Fruit fly (Drosophila melanogaster) whole organism, embryonic: ENCODE measurements around the gene Hs2st.

Experiments used
- Ada2b ChIP-seq: fragments of 200-800 bp; sonication (Bioruptor generic); IDR thresholded peaks from 2 replicates; pipeline ENCODE4 v1.3.6; 2022; ENCODE audit warnings: missing biosample characterization, missing genetic modification characterization
- Antp ChIP-seq: fragments of 200-800 bp; sonication (Bioruptor generic); optimal IDR thresholded peaks from 3 replicates; lab custom pipeline; 2016; ENCODE audit warnings: missing biosample characterization, missing genetic modification characterization
- Awh ChIP-seq: fragments of 200-800 bp; sonication (Bioruptor generic); IDR thresholded peaks from 2 replicates; pipeline ENCODE4, ENCODE4 v1.3.6; 2022; ENCODE audit warnings: missing biosample characterization, missing genetic modification characterization
- CG10543 ChIP-seq: fragments of 200-800 bp; sonication (Bioruptor generic); optimal IDR thresholded peaks from 3 replicates; lab custom pipeline; 2017; ENCODE audit warnings: missing biosample characterization, mild to moderate bottlenecking, missing genetic modification characterization, moderate library complexity
- CG11696 ChIP-seq: fragments of 200-800 bp; sonication (Bioruptor generic); IDR thresholded peaks from 2 replicates; pipeline ENCODE4 v1.3.6; 2022; ENCODE audit warnings: missing biosample characterization, missing genetic modification characterization
- CG14860 ChIP-seq: fragments of 200-800 bp; sonication (Bioruptor generic); IDR thresholded peaks from 3 replicates; pipeline ENCODE4 v1.3.6; 2022; ENCODE audit warnings: missing biosample characterization, missing genetic modification characterization; ENCODE audit not compliant: partially characterized antibody
- CG14965 ChIP-seq: fragments of 200-800 bp; sonication (Bioruptor generic); optimal IDR thresholded peaks from 2 replicates; lab custom pipeline; 2016; ENCODE audit warnings: missing biosample characterization, missing genetic modification characterization, borderline replicate concordance
- CG18764 ChIP-seq: fragments of 200-800 bp; sonication (Bioruptor generic); optimal IDR thresholded peaks from 3 replicates; lab custom pipeline; 2016; ENCODE audit warnings: missing biosample characterization, missing genetic modification characterization
- CG31224 ChIP-seq: fragments of 200-800 bp; sonication (Bioruptor generic); IDR thresholded peaks from 2 replicates; pipeline ENCODE4 v1.3.6; 2022; ENCODE audit warnings: missing biosample characterization, missing genetic modification characterization
- CG31441 ChIP-seq: fragments of 200-800 bp; sonication (Bioruptor generic); IDR thresholded peaks from 2 replicates; pipeline ENCODE4 v1.3.6; 2022; ENCODE audit warnings: missing biosample characterization, missing genetic modification characterization
- CG32767 ChIP-seq: fragments of 200-800 bp; sonication (Bioruptor generic); IDR thresholded peaks from 2 replicates; pipeline ENCODE4 v1.3.6; 2022; ENCODE audit warnings: missing biosample characterization, missing genetic modification characterization
- CG4707 ChIP-seq: fragments of 200-800 bp; sonication (Bioruptor generic); optimal IDR thresholded peaks from 2 replicates; lab custom pipeline; 2018; ENCODE audit warnings: missing biosample characterization, mild to moderate bottlenecking, missing genetic modification characterization, moderate library complexity
- CG6791 ChIP-seq: fragments of 200-800 bp; sonication (Bioruptor generic); IDR thresholded peaks from 3 replicates; pipeline ENCODE4 v1.3.6; 2022; ENCODE audit warnings: missing biosample characterization, missing genetic modification characterization; ENCODE audit not compliant: partially characterized antibody
- CG7928 ChIP-seq: fragments of 200-800 bp; sonication (Bioruptor generic); optimal IDR thresholded peaks from 2 replicates; lab custom pipeline; 2017; ENCODE audit warnings: missing biosample characterization, mild to moderate bottlenecking, missing genetic modification characterization
- CG7987 ChIP-seq: fragments of 200-800 bp; sonication (Bioruptor generic); optimal IDR thresholded peaks from 2 replicates; lab custom pipeline; 2018; ENCODE audit warnings: missing biosample characterization, mild to moderate bottlenecking, missing genetic modification characterization, moderate library complexity
- CG9727 ChIP-seq: fragments of 200-800 bp; sonication (Bioruptor generic); optimal IDR thresholded peaks from 3 replicates; lab custom pipeline; 2017; ENCODE audit warnings: missing biosample characterization, mild to moderate bottlenecking, missing genetic modification characterization
- CTCF ChIP-seq: fragments of 200-800 bp; sonication (Bioruptor generic); optimal IDR thresholded peaks from 2 replicates; lab custom pipeline; 2017; ENCODE audit warnings: missing biosample characterization, mild to moderate bottlenecking, missing genetic modification characterization, moderate library complexity
- D19A ChIP-seq: fragments of 200-800 bp; optimal IDR thresholded peaks from 3 replicates; lab custom pipeline; 2019; ENCODE audit warnings: missing biosample characterization, mild to moderate bottlenecking, missing genetic modification characterization, moderate library complexity
- Dad ChIP-seq: fragments of 200-800 bp; sonication (Bioruptor generic); optimal IDR thresholded peaks from 3 replicates; lab custom pipeline; 2016; ENCODE audit warnings: missing biosample characterization, missing genetic modification characterization
- Dfd ChIP-seq, 2 experiments: fragments of >200 bp; optimal IDR thresholded peaks; 2 replicates each; lab custom pipeline; 2017; ENCODE audit warnings: missing biosample characterization in 2 of 2, missing genetic modification characterization in 2 of 2
- Mes4 ChIP-seq: fragments of 200-800 bp; sonication (Bioruptor generic); optimal IDR thresholded peaks from 2 replicates; lab custom pipeline; 2016; ENCODE audit warnings: missing biosample characterization, missing genetic modification characterization
- Oaz ChIP-seq: fragments of 200-800 bp; sonication (Bioruptor generic); IDR thresholded peaks from 2 replicates; pipeline ENCODE4 v1.3.6; 2022; ENCODE audit warnings: missing biosample characterization, missing genetic modification characterization
- Opbp ChIP-seq: fragments of 200-800 bp; sonication (Bioruptor generic); IDR thresholded peaks from 3 replicates; pipeline ENCODE4 v1.3.6; 2022; ENCODE audit warnings: missing biosample characterization, missing genetic modification characterization; ENCODE audit not compliant: partially characterized antibody
- Pdp1 ChIP-seq, 2 experiments: fragments of 200-800 bp; sonication (Bioruptor generic); optimal IDR thresholded peaks; 3 replicates each; lab custom pipeline; 2016; ENCODE audit warnings: missing biosample characterization in 2 of 2, missing genetic modification characterization in 2 of 2, mild to moderate bottlenecking in 1 of 2, moderate library complexity in 1 of 2
- Scr ChIP-seq: fragments of 200-800 bp; sonication (Bioruptor generic); IDR thresholded peaks from 2 replicates; pipeline ENCODE4 v1.3.6; 2022; ENCODE audit warnings: missing biosample characterization, missing genetic modification characterization; ENCODE audit not compliant: partially characterized antibody
- Sry-δ ChIP-seq: fragments of 200-800 bp; sonication (Bioruptor generic); optimal IDR thresholded peaks from 2 replicates; lab custom pipeline; 2016; ENCODE audit warnings: missing biosample characterization, missing genetic modification characterization
- TFAM ChIP-seq: fragments of 200-800 bp; sonication (Bioruptor generic); optimal IDR thresholded peaks from 2 replicates; lab custom pipeline; 2017; ENCODE audit warnings: missing biosample characterization, missing genetic modification characterization, inconsistent platforms
- Taf1 ChIP-seq: fragments of 200-800 bp; sonication (Bioruptor generic); IDR thresholded peaks from 2 replicates; pipeline ENCODE4 v1.3.6; 2022; ENCODE audit warnings: missing biosample characterization, missing genetic modification characterization
- bowl ChIP-seq: fragments of 200-800 bp; sonication (Bioruptor generic); IDR thresholded peaks from 2 replicates; pipeline ENCODE4 v1.3.6; 2022; ENCODE audit warnings: missing biosample characterization, missing genetic modification characterization
- cato ChIP-seq: fragments of 200-800 bp; sonication (Bioruptor generic); optimal IDR thresholded peaks from 2 replicates; lab custom pipeline; 2016; ENCODE audit warnings: missing biosample characterization, missing genetic modification characterization, borderline replicate concordance
- chif ChIP-seq, 2 experiments: fragments of 200-800 bp; sonication (Bioruptor generic); optimal IDR thresholded peaks; 3 replicates each; lab custom pipeline; 2016; ENCODE audit warnings: missing biosample characterization in 2 of 2, missing genetic modification characterization in 2 of 2
- cwo ChIP-seq: fragments of 200-800 bp; sonication (Bioruptor generic); optimal IDR thresholded peaks from 3 replicates; lab custom pipeline; 2017; ENCODE audit warnings: missing biosample characterization, missing genetic modification characterization, mild to moderate bottlenecking, moderate library complexity, missing genetic modification reagents
- dan ChIP-seq: fragments of 200-800 bp; sonication (Bioruptor generic); IDR thresholded peaks from 2 replicates; pipeline ENCODE4 v1.3.6; 2022; ENCODE audit warnings: missing biosample characterization, missing genetic modification characterization
- dimm ChIP-seq: fragments of 200-800 bp; sonication (Bioruptor generic); IDR thresholded peaks from 2 replicates; pipeline ENCODE4 v1.3.6; 2022; ENCODE audit warnings: missing biosample characterization, missing genetic modification characterization
- dm ChIP-seq: fragments of 200-800 bp; sonication (Bioruptor generic); optimal IDR thresholded peaks from 3 replicates; lab custom pipeline; 2016; ENCODE audit warnings: missing biosample characterization, missing genetic modification characterization
- emc ChIP-seq: fragments of 200-800 bp; sonication (Bioruptor generic); optimal IDR thresholded peaks from 2 replicates; lab custom pipeline; 2016; ENCODE audit warnings: missing biosample characterization, missing genetic modification characterization
- fd3F ChIP-seq: fragments of 200-800 bp; sonication (Bioruptor generic); optimal IDR thresholded peaks from 2 replicates; lab custom pipeline; 2018; ENCODE audit warnings: missing biosample characterization, mild to moderate bottlenecking, missing genetic modification characterization, moderate library complexity
- gfzf ChIP-seq: fragments of 200-800 bp; sonication (Bioruptor generic); optimal IDR thresholded peaks from 2 replicates; lab custom pipeline; 2016; ENCODE audit warnings: missing biosample characterization, mild to moderate bottlenecking, missing genetic modification characterization, moderate library complexity
- hb ChIP-seq: fragments of 200-800 bp; sonication (Bioruptor generic); IDR thresholded peaks from 3 replicates; pipeline ENCODE4 v1.3.6; 2022; ENCODE audit warnings: missing biosample characterization, missing genetic modification characterization; ENCODE audit not compliant: partially characterized antibody
- insv ChIP-seq, 2 experiments: fragments of 200-800 bp; sonication (Bioruptor generic); optimal IDR thresholded peaks; 3 replicates each; lab custom pipeline; 2016 to 2018; ENCODE audit warnings: missing biosample characterization in 2 of 2, missing genetic modification characterization in 2 of 2
- kni ChIP-seq: fragments of 200-800 bp; sonication (Bioruptor generic); optimal IDR thresholded peaks from 3 replicates; lab custom pipeline; 2017; ENCODE audit warnings: mild to moderate bottlenecking, missing biosample characterization, missing genetic modification reagents, missing genetic modification characterization
- pan ChIP-seq, 4 experiments: fragments of >200 bp in 3 of 4; fragments of 200-800 bp in 1 of 4; sonication (Bioruptor generic) in 1 of 4; optimal IDR thresholded peaks in 3 of 4; IDR thresholded peaks in 1 of 4; 2 replicates each; pipeline versions ENCODE4 v1.3.6 to Lab custom; 2017 to 2022; ENCODE audit warnings: missing biosample characterization in 2 of 4, missing genetic modification characterization in 2 of 4, mixed read lengths in 1 of 4
- psq ChIP-seq: fragments of 200-800 bp; sonication (Bioruptor generic); optimal IDR thresholded peaks from 2 replicates; lab custom pipeline; 2017; ENCODE audit warnings: missing biosample characterization, missing genetic modification characterization
- repo ChIP-seq: fragments of 200-800 bp; sonication (Bioruptor generic); optimal IDR thresholded peaks from 2 replicates; lab custom pipeline; 2016; ENCODE audit warnings: missing biosample characterization, missing genetic modification characterization
- row ChIP-seq: fragments of 200-800 bp; sonication (Bioruptor generic); IDR thresholded peaks from 3 replicates; pipeline ENCODE4 v1.3.6; 2022; ENCODE audit warnings: missing biosample characterization, missing genetic modification characterization
- seq ChIP-seq: fragments of 200-800 bp; sonication (Bioruptor generic); IDR thresholded peaks from 2 replicates; pipeline ENCODE4 v1.3.6; 2022; ENCODE audit warnings: missing biosample characterization, missing genetic modification characterization
- shn ChIP-seq: fragments of 200-800 bp; sonication (Bioruptor generic); optimal IDR thresholded peaks from 3 replicates; lab custom pipeline; 2016; ENCODE audit warnings: missing biosample characterization, missing genetic modification characterization
- sim ChIP-seq: fragments of 200-800 bp; sonication (Bioruptor generic); IDR thresholded peaks from 2 replicates; pipeline ENCODE4 v1.3.6; 2022; ENCODE audit warnings: missing biosample characterization, missing genetic modification characterization
- sisA ChIP-seq: fragments of 200-800 bp; sonication (Bioruptor generic); IDR thresholded peaks from 2 replicates; pipeline ENCODE4 v1.3.6; 2022; ENCODE audit warnings: missing biosample characterization, missing genetic modification characterization
- unpg ChIP-seq: fragments of 200-800 bp; sonication (Bioruptor generic); optimal IDR thresholded peaks from 3 replicates; lab custom pipeline; 2018; ENCODE audit warnings: missing biosample characterization, mild to moderate bottlenecking, missing genetic modification characterization, moderate library complexity
- zen2 ChIP-seq: fragments of 200-800 bp; sonication (Bioruptor generic); IDR thresholded peaks from 3 replicates; pipeline ENCODE4 v1.3.6; 2022; ENCODE audit warnings: missing biosample characterization, missing genetic modification characterization; ENCODE audit not compliant: partially characterized antibody

Hs2st gene

DNA sequence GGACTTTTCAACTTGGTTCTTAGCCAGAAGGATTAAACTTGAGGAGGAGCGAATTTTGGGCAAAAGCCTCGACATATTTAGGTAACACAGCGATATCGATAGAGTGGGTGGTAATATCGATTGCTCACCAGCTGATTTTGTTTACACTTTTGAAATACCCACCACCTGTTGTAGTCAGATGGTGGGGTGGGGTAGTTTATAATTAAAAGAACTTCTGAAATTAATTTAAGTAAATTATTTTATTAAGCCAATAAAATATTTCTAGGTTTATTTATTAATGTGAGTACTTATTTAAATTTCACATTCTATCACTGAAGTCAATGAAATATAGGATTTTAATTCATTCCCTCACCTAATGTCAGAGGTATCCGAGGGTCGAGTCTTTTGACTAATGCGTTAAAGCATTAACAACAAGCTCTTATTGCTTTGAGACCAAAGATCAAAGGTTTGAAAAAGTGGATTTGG, 45.5 kb upstream of the Hs2st start, which contains the start of the genes CG10194 and CG18094 (continued):
- TF ChIP-seq Dad (GFP tag; lab: Kevin White, UChicago) (no peak), zen2 (GFP tag; lab: Robert Waterston, UW) (peak; percentile 72), CG18764 (GFP tag; lab: Kevin White, UChicago) (no peak), Dfd (GFP tag; optimal IDR thresholded peaks at IDR 0.05; lab: Kevin White, UChicago) (no peak), Pdp1 (GFP tag; optimal IDR thresholded peaks at IDR 0.05; lab: Kevin White, UChicago) (peak; percentile 2 to 81), sisA (no peak), Mes4 (GFP tag; lab: Kevin White, UChicago) (no peak), CG6791 (peak; percentile 64; the same call in 2 of the 3 replicates), row (GFP tag; lab: Robert Waterston, UW) (peak; percentile 92), CG11696 (GFP tag; lab: Robert Waterston, UW) (no peak), D19A (peak; percentile 41), dan (GFP tag; lab: Robert Waterston, UW) (no peak), CG4707 (GFP tag; lab: Kevin White, UChicago) (no peak), Oaz (no peak), shn (GFP tag; lab: Kevin White, UChicago) (no peak), repo (GFP tag; lab: Kevin White, UChicago) (no peak), psq (GFP tag; lab: Kevin White, UChicago) (no peak), fd3F (GFP tag; lab: Kevin White, UChicago) (no peak), CG32767 (no peak), Taf1 (GFP tag; lab: Robert Waterston, UW) (no peak), kni (no peak), Sry-δ (GFP tag; lab: Kevin White, UChicago) (peak; percentile 62), hb (GFP tag; lab: Robert Waterston, UW) (no peak), dm (GFP tag; lab: Kevin White, UChicago) (no peak), seq (GFP tag; lab: Robert Waterston, UW) (peak; percentile 55; the same call in 1 of the 2 replicates), bowl (no peak), CG9727 (peak; percentile 38), Opbp (GFP tag; lab: Robert Waterston, UW) (no peak), Scr (peak; percentile 47; the same call in 1 of the 2 replicates), pan (optimal IDR thresholded peaks at IDR 0.05; lab: Kevin White, UChicago) (no peak), pan (GFP tag; optimal IDR thresholded peaks at IDR 0.05 in 1 of 2, IDR thresholded peaks at IDR 0.05 in 1 of 2) (peak in 1 of 2 experiments; percentile 17), CG14860 (GFP tag; lab: Robert Waterston, UW) (peak; percentile 47; the same call in 1 of the 3 replicates), unpg (GFP tag; lab: Kevin White, UChicago) (no peak), insv (GFP tag; optimal IDR thresholded peaks at IDR 0.05; lab: Kevin White, UChicago) (no peak), cwo (GFP tag; lab: Kevin White, UChicago) (no peak), gfzf (GFP tag; lab: Kevin White, UChicago) (no peak), dimm (GFP tag; lab: Robert Waterston, UW) (no peak), chif (GFP tag; optimal IDR thresholded peaks at IDR 0.05; lab: Kevin White, UChicago) (no peak), CG7987 (no peak), CTCF (GFP tag; lab: Kevin White, UChicago) (no peak), CG31441 (GFP tag; lab: Robert Waterston, UW) (no peak), cato (GFP tag; lab: Kevin White, UChicago) (no peak), Ada2b (GFP tag; lab: Robert Waterston, UW) (peak; percentile 12; the same call in 1 of the 2 replicates), sim (GFP tag; lab: Robert Waterston, UW) (no peak), emc (GFP tag; lab: Kevin White, UChicago) (no peak), CG7928 (no peak), TFAM (no peak), Antp (GFP tag; lab: Kevin White, UChicago) (no peak), Awh (GFP tag; lab: Robert Waterston, UW) (no peak), CG14965 (no peak), CG10543 (GFP tag; lab: Kevin White, UChicago) (no peak), CG31224 (no peak)
